Fruit fly (Drosophila melanogaster) whole organism, embryonic: ENCODE measurements around the gene loj.

Source experiments
- Asciz ChIP-seq: fragments of 200-800 bp; sonication (Bioruptor generic); optimal IDR thresholded peaks from 2 replicates; lab custom pipeline; 2017; ENCODE audit warnings: missing biosample characterization, mild to moderate bottlenecking, missing genetic modification characterization, missing genetic modification reagents
- BEAF-32 ChIP-seq: fragments of 200-800 bp; sonication (Bioruptor generic); optimal IDR thresholded peaks from 3 replicates; lab custom pipeline; 2017; ENCODE audit warnings: missing biosample characterization, missing genetic modification characterization, mild to moderate bottlenecking, moderate library complexity, missing genetic modification reagents
- BtbVII ChIP-seq: fragments of 200-800 bp; sonication (Bioruptor generic); optimal IDR thresholded peaks from 3 replicates; lab custom pipeline; 2017; ENCODE audit warnings: missing biosample characterization, mild to moderate bottlenecking, missing genetic modification characterization
- CG11247 ChIP-seq: fragments of 200-800 bp; sonication (Bioruptor generic); IDR thresholded peaks from 2 replicates; pipeline ENCODE4 v1.3.6; 2022; ENCODE audit warnings: missing biosample characterization, missing genetic modification characterization
- CG11723 ChIP-seq: fragments of 200-800 bp; sonication (Bioruptor generic); optimal IDR thresholded peaks from 2 replicates; lab custom pipeline; 2017; ENCODE audit warnings: missing biosample characterization, mild to moderate bottlenecking, missing genetic modification characterization
- CG12104 ChIP-seq: fragments of 200-800 bp; sonication (Bioruptor generic); optimal IDR thresholded peaks from 3 replicates; lab custom pipeline; 2016; ENCODE audit warnings: missing biosample characterization, missing genetic modification characterization
- CG12236 ChIP-seq: fragments of 200-800 bp; sonication (Bioruptor generic); optimal IDR thresholded peaks from 2 replicates; lab custom pipeline; 2016; ENCODE audit warnings: missing biosample characterization, missing genetic modification characterization
- CG13424 ChIP-seq: fragments of 200-800 bp; sonication (Bioruptor generic); optimal IDR thresholded peaks from 2 replicates; lab custom pipeline; 2019; ENCODE audit warnings: missing biosample characterization, mild to moderate bottlenecking, missing genetic modification characterization, moderate library complexity
- CG13624 ChIP-seq: fragments of 200-800 bp; sonication (Bioruptor generic); optimal IDR thresholded peaks from 2 replicates; lab custom pipeline; 2016; ENCODE audit warnings: missing biosample characterization, missing genetic modification characterization
- CG15269 ChIP-seq: fragments of 200-800 bp; sonication (Bioruptor generic); optimal IDR thresholded peaks from 2 replicates; lab custom pipeline; 2018; ENCODE audit warnings: missing biosample characterization, mild to moderate bottlenecking, missing genetic modification characterization, moderate library complexity
- CG16815 ChIP-seq: fragments of 200-800 bp; sonication (Bioruptor generic); optimal IDR thresholded peaks from 3 replicates; lab custom pipeline; 2017; ENCODE audit warnings: missing biosample characterization, mild to moderate bottlenecking, missing genetic modification characterization
- CG17385 ChIP-seq: fragments of 200-800 bp; sonication (Bioruptor generic); optimal IDR thresholded peaks from 3 replicates; lab custom pipeline; 2018; ENCODE audit warnings: missing biosample characterization, mild to moderate bottlenecking, missing genetic modification characterization
- CG2116 ChIP-seq: fragments of 200-800 bp; sonication (Bioruptor generic); optimal IDR thresholded peaks from 3 replicates; lab custom pipeline; 2018; ENCODE audit warnings: missing biosample characterization, mild to moderate bottlenecking, missing genetic modification characterization
- CG42726 ChIP-seq: fragments of 200-800 bp; sonication (Bioruptor generic); IDR thresholded peaks from 2 replicates; pipeline ENCODE4 v1.3.6; 2022; ENCODE audit warnings: missing biosample characterization, missing genetic modification characterization; ENCODE audit not compliant: partially characterized antibody
- CG4282 ChIP-seq: fragments of 200-800 bp; sonication (Bioruptor generic); optimal IDR thresholded peaks from 2 replicates; lab custom pipeline; 2016; ENCODE audit warnings: missing biosample characterization, missing genetic modification characterization
- CG43689 ChIP-seq: fragments of 200-800 bp; sonication (Bioruptor generic); IDR thresholded peaks from 2 replicates; pipeline ENCODE4 v1.3.6; 2022; ENCODE audit warnings: missing biosample characterization, missing genetic modification characterization
- CG4424 ChIP-seq: fragments of 200-800 bp; sonication (Bioruptor generic); optimal IDR thresholded peaks from 3 replicates; lab custom pipeline; 2016; ENCODE audit warnings: missing biosample characterization, missing genetic modification characterization
- CG4730 ChIP-seq: fragments of 200-800 bp; sonication (Bioruptor generic); IDR thresholded peaks from 2 replicates; pipeline ENCODE4 v1.3.6; 2022; ENCODE audit warnings: missing biosample characterization, missing genetic modification characterization
- CG6175 ChIP-seq: fragments of 200-800 bp; sonication (Bioruptor generic); IDR thresholded peaks from 3 replicates; pipeline ENCODE4 v1.3.6; 2022; ENCODE audit warnings: missing biosample characterization, missing genetic modification characterization
- CG6765 ChIP-seq: fragments of 200-800 bp; sonication (Bioruptor generic); optimal IDR thresholded peaks from 3 replicates; lab custom pipeline; 2017; ENCODE audit warnings: missing biosample characterization, mild to moderate bottlenecking, missing genetic modification characterization
- CG8290 ChIP-seq, 3 experiments: fragments of 200-800 bp; sonication (Bioruptor generic); optimal IDR thresholded peaks; 2 replicates each; lab custom pipeline; 2016 to 2019; ENCODE audit warnings: missing biosample characterization in 3 of 3, missing genetic modification characterization in 3 of 3, mild to moderate bottlenecking in 2 of 3, moderate library complexity in 1 of 3
- CHES-1-like ChIP-seq: fragments of 200-800 bp; sonication (Bioruptor generic); optimal IDR thresholded peaks from 2 replicates; lab custom pipeline; 2016; ENCODE audit warnings: missing biosample characterization, missing genetic modification characterization
- CTCF ChIP-seq: fragments of 200-800 bp; sonication (Bioruptor generic); optimal IDR thresholded peaks from 2 replicates; lab custom pipeline; 2017; ENCODE audit warnings: missing biosample characterization, mild to moderate bottlenecking, missing genetic modification characterization, moderate library complexity
- Dad ChIP-seq: fragments of 200-800 bp; sonication (Bioruptor generic); optimal IDR thresholded peaks from 3 replicates; lab custom pipeline; 2016; ENCODE audit warnings: missing biosample characterization, missing genetic modification characterization
- Dll ChIP-seq: fragments of 200-800 bp; sonication (Bioruptor generic); IDR thresholded peaks from 4 replicates; pipeline ENCODE4 v1.3.6; 2022; ENCODE audit warnings: missing biosample characterization, missing genetic modification characterization; ENCODE audit not compliant: partially characterized antibody
- Ets65A ChIP-seq: fragments of 200-800 bp; sonication (Bioruptor generic); peaks from one replicate; lab custom pipeline; 2016; ENCODE audit warnings: missing biosample characterization, missing genetic modification characterization
- Gsc ChIP-seq: fragments of 200-800 bp; sonication (Bioruptor generic); IDR thresholded peaks from 2 replicates; pipeline ENCODE4 v1.3.6; 2022; ENCODE audit warnings: missing biosample characterization, missing genetic modification characterization
- Hmr ChIP-seq: fragments of 200-800 bp; sonication (Bioruptor generic); optimal IDR thresholded peaks from 3 replicates; lab custom pipeline; 2017; ENCODE audit warnings: mild to moderate bottlenecking, missing biosample characterization, missing genetic modification reagents, missing genetic modification characterization
- Lpt ChIP-seq: fragments of >200 bp; optimal IDR thresholded peaks from 2 replicates; lab custom pipeline; 2018; ENCODE audit warnings: missing biosample characterization, missing genetic modification characterization
- Myb ChIP-seq: fragments of 200-800 bp; sonication (Bioruptor generic); optimal IDR thresholded peaks from 2 replicates; lab custom pipeline; 2016; ENCODE audit warnings: missing biosample characterization, missing genetic modification characterization
- Nf-YC ChIP-seq: fragments of 200-800 bp; optimal IDR thresholded peaks from 3 replicates; lab custom pipeline; 2019; ENCODE audit warnings: missing biosample characterization, mild to moderate bottlenecking, missing genetic modification characterization, moderate library complexity
- Pdp1 ChIP-seq, 2 experiments: fragments of 200-800 bp; sonication (Bioruptor generic); optimal IDR thresholded peaks; 3 replicates each; lab custom pipeline; 2016; ENCODE audit warnings: missing biosample characterization in 2 of 2, missing genetic modification characterization in 2 of 2, mild to moderate bottlenecking in 1 of 2, moderate library complexity in 1 of 2
- Scr ChIP-seq: fragments of 200-800 bp; sonication (Bioruptor generic); IDR thresholded peaks from 2 replicates; pipeline ENCODE4 v1.3.6; 2022; ENCODE audit warnings: missing biosample characterization, missing genetic modification characterization; ENCODE audit not compliant: partially characterized antibody
- Usf ChIP-seq: fragments of 200-800 bp; sonication (Bioruptor generic); optimal IDR thresholded peaks from 2 replicates; lab custom pipeline; 2017; ENCODE audit warnings: missing genotype, missing biosample characterization, missing genetic modification characterization
- ac ChIP-seq: fragments of 200-800 bp; sonication (Bioruptor generic); optimal IDR thresholded peaks from 3 replicates; lab custom pipeline; 2017; ENCODE audit warnings: missing biosample characterization, mild to moderate bottlenecking, missing genetic modification characterization
- aop ChIP-seq: fragments of 200-800 bp; sonication (Bioruptor generic); IDR thresholded peaks from 2 replicates; pipeline ENCODE4 v1.3.6; 2022; ENCODE audit warnings: missing biosample characterization, missing genetic modification characterization
- bab2 ChIP-seq: fragments of 200-800 bp; sonication (Bioruptor generic); optimal IDR thresholded peaks from 2 replicates; lab custom pipeline; 2016; ENCODE audit warnings: missing biosample characterization, missing genetic modification characterization
- br ChIP-seq: fragments of >200 bp; optimal IDR thresholded peaks from 2 replicates; lab custom pipeline; 2017
- bsh ChIP-seq, 2 experiments: fragments of 200-800 bp; sonication (Bioruptor generic); optimal IDR thresholded peaks; 2 replicates each; lab custom pipeline; 2017 to 2018; ENCODE audit warnings: mild to moderate bottlenecking in 2 of 2, missing biosample characterization in 2 of 2, missing genetic modification characterization in 2 of 2, moderate library complexity in 1 of 2
- crp ChIP-seq, 2 experiments: fragments of 200-800 bp; sonication (Bioruptor generic); optimal IDR thresholded peaks; 2 replicates in 1 of 2; 3 replicates in 1 of 2; lab custom pipeline; 2017; ENCODE audit warnings: missing biosample characterization in 2 of 2, missing genetic modification characterization in 2 of 2, mild to moderate bottlenecking in 1 of 2, moderate library complexity in 1 of 2
- cwo ChIP-seq: fragments of 200-800 bp; sonication (Bioruptor generic); optimal IDR thresholded peaks from 3 replicates; lab custom pipeline; 2017; ENCODE audit warnings: missing biosample characterization, missing genetic modification characterization, mild to moderate bottlenecking, moderate library complexity, missing genetic modification reagents
- da ChIP-seq: fragments of 200-800 bp; sonication (Bioruptor generic); optimal IDR thresholded peaks from 2 replicates; lab custom pipeline; 2016; ENCODE audit warnings: missing biosample characterization, missing genetic modification characterization
- dati ChIP-seq: fragments of 200-800 bp; sonication (Bioruptor generic); IDR thresholded peaks from 2 replicates; pipeline ENCODE4 v1.3.6; 2022; ENCODE audit warnings: missing biosample characterization, missing genetic modification characterization
- fru ChIP-seq: fragments of >200 bp; optimal IDR thresholded peaks from 2 replicates; lab custom pipeline; 2017
- gcm ChIP-seq: fragments of 200-800 bp; sonication (Bioruptor generic); optimal IDR thresholded peaks from 2 replicates; lab custom pipeline; 2019; ENCODE audit warnings: missing biosample characterization, mild to moderate bottlenecking, missing genetic modification characterization, moderate library complexity
- ham ChIP-seq: fragments of 200-800 bp; sonication (Bioruptor generic); IDR thresholded peaks from 2 replicates; pipeline ENCODE4 v1.3.6; 2022; ENCODE audit warnings: missing biosample characterization, missing genetic modification characterization
- jing ChIP-seq: fragments of 200-800 bp; sonication (Bioruptor generic); optimal IDR thresholded peaks from 2 replicates; lab custom pipeline; 2018; ENCODE audit warnings: missing biosample characterization, mild to moderate bottlenecking, missing genetic modification characterization
- lola ChIP-seq, 3 experiments: fragments of >200 bp in 2 of 3; fragments of 200-800 bp in 1 of 3; sonication (Bioruptor generic) in 1 of 3; optimal IDR thresholded peaks; 2 replicates each; lab custom pipeline; 2017 to 2019; ENCODE audit warnings: missing biosample characterization in 3 of 3, missing genetic modification characterization in 3 of 3, mild to moderate bottlenecking in 1 of 3, moderate library complexity in 1 of 3
- trh ChIP-seq: fragments of 200-800 bp; sonication (Bioruptor generic); optimal IDR thresholded peaks from 2 replicates; lab custom pipeline; 2016; ENCODE audit warnings: missing biosample characterization, missing genetic modification characterization
- zen2 ChIP-seq: fragments of 200-800 bp; sonication (Bioruptor generic); IDR thresholded peaks from 3 replicates; pipeline ENCODE4 v1.3.6; 2022; ENCODE audit warnings: missing biosample characterization, missing genetic modification characterization; ENCODE audit not compliant: partially characterized antibody
- zfh2 ChIP-seq: fragments of 200-800 bp; sonication (Bioruptor generic); optimal IDR thresholded peaks from 2 replicates; lab custom pipeline; 2016; ENCODE audit warnings: missing biosample characterization, missing genetic modification characterization

loj gene

dm6 chr3L:6094697-6095096 is at the start of gene loj, which contains the start of gene CG10467 (continued):
- peak in 1 of 2 experiments; percentile 97 for TF ChIP-seq bsh (GFP tag; optimal IDR thresholded peaks at IDR 0.05; lab: Kevin White, UChicago)
- TF ChIP-seq CG13624 = peak; percentile 85
- TF ChIP-seq CG4282 (GFP tag; lab: Kevin White, UChicago) = peak; percentile 43
- TF ChIP-seq Pdp1 (GFP tag; optimal IDR thresholded peaks at IDR 0.05; lab: Kevin White, UChicago) = peak; percentile 75 to 90
- TF ChIP-seq CG8290 (GFP tag; optimal IDR thresholded peaks at IDR 0.05; lab: Kevin White, UChicago) = peak; percentile 90
- peak in 1 of 2 experiments; percentile 67 for TF ChIP-seq CG8290 (tag; optimal IDR thresholded peaks at IDR 0.05; lab: Kevin White, UChicago)
- peak; percentile 88 for TF ChIP-seq bab2 (GFP tag; lab: Kevin White, UChicago)
- peak; percentile 77; the same call in 1 of the 2 replicates for TF ChIP-seq aop (GFP tag; lab: Robert Waterston, UW)
- peak; percentile 87 for TF ChIP-seq zfh2
- peak; percentile 91 for TF ChIP-seq ham (GFP tag; lab: Robert Waterston, UW)
- TF ChIP-seq CG12236 = peak; percentile 41
- TF ChIP-seq lola (GFP tag; optimal IDR thresholded peaks at IDR 0.05; lab: Kevin White, UChicago) = peak in 1 of 3 experiments; percentile 97
- peak; percentile 30 for TF ChIP-seq CTCF (GFP tag; lab: Kevin White, UChicago)
- peak; percentile 53; the same call in 1 of the 2 replicates for TF ChIP-seq CG42726
- peak; percentile 92 for TF ChIP-seq Hmr (GFP tag; lab: Kevin White, UChicago)
- TF ChIP-seq CG16815 = peak; percentile 98
- peak; percentile 73 for TF ChIP-seq Dad (GFP tag; lab: Kevin White, UChicago)
- TF ChIP-seq CG2116 = peak; percentile 85
- peak; percentile 80 for TF ChIP-seq BtbVII (GFP tag; lab: Kevin White, UChicago)
- TF ChIP-seq CG4730 = peak; percentile 96
- peak; percentile 73 for TF ChIP-seq CHES-1-like (GFP tag; lab: Kevin White, UChicago)
- peak; percentile 98 for TF ChIP-seq CG13424 (tag; lab: Kevin White, UChicago)
- TF ChIP-seq CG6175 (GFP tag; lab: Robert Waterston, UW) = peak; percentile 91
- TF ChIP-seq da (GFP tag; lab: Kevin White, UChicago) = peak; percentile 32
- TF ChIP-seq Nf-YC (tag; lab: Kevin White, UChicago) = peak; percentile 80
- TF ChIP-seq ac (GFP tag; lab: Kevin White, UChicago) = peak; percentile 72
- peak; percentile 74 for TF ChIP-seq CG6765 (GFP tag; lab: Kevin White, UChicago)
- TF ChIP-seq trh (GFP tag; lab: Kevin White, UChicago) = peak; percentile 95
- peak; percentile 84 for TF ChIP-seq Scr (GFP tag; lab: Robert Waterston, UW)
- TF ChIP-seq CG17385 (GFP tag; lab: Kevin White, UChicago) = peak; percentile 85
- TF ChIP-seq fru (lab: Kevin White, UChicago) = no peak
- TF ChIP-seq BEAF-32 (GFP tag; lab: Kevin White, UChicago) = peak; percentile 85
- peak; percentile 87 for TF ChIP-seq jing (GFP tag; lab: Kevin White, UChicago)
- no peak for TF ChIP-seq br
- TF ChIP-seq gcm = peak; percentile 88
- TF ChIP-seq Ets65A (GFP tag; lab: Kevin White, UChicago) = peak; percentile 100
- TF ChIP-seq CG4424 = peak; percentile 97
- peak; percentile 87 for TF ChIP-seq CG43689
- peak; percentile 91 to 97 for TF ChIP-seq crp (GFP tag; optimal IDR thresholded peaks at IDR 0.05; lab: Kevin White, UChicago)
- TF ChIP-seq Asciz = peak; percentile 87
- TF ChIP-seq cwo (GFP tag; lab: Kevin White, UChicago) = peak; percentile 83
- peak; percentile 84 for TF ChIP-seq Dll (GFP tag; lab: Robert Waterston, UW)
- TF ChIP-seq Myb (GFP tag; lab: Kevin White, UChicago) = peak; percentile 64
- TF ChIP-seq CG11247 (GFP tag; lab: Robert Waterston, UW) = peak; percentile 97
- TF ChIP-seq zen2 (GFP tag; lab: Robert Waterston, UW) = no peak
- no peak for TF ChIP-seq Lpt (GFP tag; lab: Kevin White, UChicago)
- peak; percentile 93 for TF ChIP-seq Usf (GFP tag; lab: Kevin White, UChicago)
- TF ChIP-seq CG11723 (GFP tag; lab: Kevin White, UChicago) = peak; percentile 87
- peak; percentile 95 for TF ChIP-seq CG15269 (tag; lab: Kevin White, UChicago)
- TF ChIP-seq CG12104 = peak; percentile 93
- peak; percentile 80 for TF ChIP-seq dati
- TF ChIP-seq Gsc (GFP tag; lab: Robert Waterston, UW) = peak; percentile 95
